Worm (Caenorhabditis elegans) whole organism, L4/young adult: ENCODE results near the gene T24H10.5.

ENCODE experiments used
- dao-5 ChIP-seq: sonication (generic microtip); optimal IDR thresholded peaks from 2 replicates; lab custom pipeline; 2016; ENCODE audit warnings: missing genotype, missing genetic modification characterization, moderate library complexity, missing compliant biosample characterization
- him-1 ChIP-seq: sonication (generic microtip); optimal IDR thresholded peaks from 2 replicates; lab custom pipeline; 2016; ENCODE audit warnings: missing genotype, missing genetic modification reagents, missing genetic modification characterization, missing compliant biosample characterization

DNA sequence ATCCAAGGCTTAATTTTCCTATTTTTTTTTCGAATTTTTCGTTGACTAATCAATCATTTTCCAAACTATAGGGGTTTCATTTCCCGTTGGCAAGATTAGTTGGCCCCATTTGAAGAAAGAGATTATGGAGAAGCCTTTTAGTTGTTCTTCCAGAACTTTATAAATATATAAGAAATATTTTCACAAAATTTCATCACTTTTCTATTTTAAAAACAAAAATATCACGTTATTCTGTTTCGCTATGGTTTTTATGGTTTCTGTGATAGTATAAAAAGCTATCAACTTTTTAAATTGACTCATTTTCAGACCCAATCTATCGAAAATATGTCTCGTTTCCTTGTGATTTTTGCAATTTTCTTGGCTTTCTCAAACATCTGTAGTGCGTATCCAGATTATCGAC is 35.0 kb downstream of the T24H10.5 start, which contains the start of gene nlp-78:
- TF ChIP-seq dao-5 (tag; lab: Kevin White, UChicago) (no peak), him-1 (tag; lab: Kevin White, UChicago) (no peak)
